Fruit fly (Drosophila melanogaster): Measurements from ENCODE around the gene Exo84.

dm6 chr3R:26008892-26009539 lies 43.0 kb downstream of the Exo84 start:
- no peak for TF ChIP-seq Myc (optimal IDR thresholded peaks at IDR 0.05)
- TF ChIP-seq lola (GFP tag; optimal IDR thresholded peaks at IDR 0.05) = no peak
- no peak for TF ChIP-seq pan (optimal IDR thresholded peaks at IDR 0.05)
- TF ChIP-seq usp (GFP tag; optimal IDR thresholded peaks at IDR 0.05) = no peak

Data from whole organism, wandering third instar larva.